Fruit fly (Drosophila melanogaster) S2 (cell line): ENCODE results near the gene Trp1.

Source experiments
- CG8478 ChIP-seq: fragments of >200 bp; optimal IDR thresholded peaks from 2 replicates; lab custom pipeline; 2018
- CTCF ChIP-seq, 2 experiments: fragments of >200 bp; optimal IDR thresholded peaks; 2 replicates each; lab custom pipeline; 2018

DNA sequence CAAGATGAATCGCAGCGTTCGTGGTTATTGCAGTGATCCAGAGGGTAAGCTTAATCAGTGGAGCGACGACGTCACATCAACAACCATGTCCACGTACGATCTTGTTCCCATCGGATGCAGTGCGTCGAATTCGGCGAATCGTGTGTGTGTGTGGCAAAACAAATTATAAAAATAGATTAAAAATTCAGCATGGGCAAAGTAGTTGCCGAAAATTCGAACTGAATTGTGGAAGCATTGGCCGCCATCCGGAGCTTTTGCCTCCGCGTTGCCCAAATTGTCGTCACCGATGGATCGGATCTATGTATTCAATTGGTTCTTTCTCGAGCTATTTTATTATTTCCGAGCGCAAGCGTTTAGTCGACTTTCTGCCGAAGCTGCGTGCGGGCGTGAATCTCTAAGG lies 51.3 kb downstream of the Trp1 start, which contains the start of gene Spn31A:
- no peak for TF ChIP-seq CTCF (optimal IDR thresholded peaks at IDR 0.05; lab: Kevin White, UChicago)
- TF ChIP-seq CG8478 (lab: Kevin White, UChicago) = no peak
